Fruit fly (Drosophila melanogaster): ENCODE data around the gene COX8.

DNA sequence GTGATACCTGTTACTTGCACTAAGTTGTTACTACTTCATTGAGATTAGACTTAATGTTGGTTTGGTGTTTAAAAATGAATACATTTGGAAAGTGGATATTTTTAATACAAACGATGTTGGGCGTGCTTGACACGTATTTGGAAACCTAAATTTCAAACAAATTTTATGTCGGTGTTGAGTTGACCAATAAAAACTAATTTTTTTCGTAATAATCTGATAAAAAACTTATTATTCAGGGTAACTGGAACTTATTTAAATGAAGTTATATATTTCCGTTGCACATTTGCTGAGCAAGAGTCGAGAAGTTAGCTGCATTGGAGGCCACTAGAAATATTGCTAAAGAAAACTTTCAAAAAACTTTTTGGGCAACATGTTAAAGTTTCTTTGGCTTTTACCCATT is 2.8 kb upstream of the COX8 start, which contains the start of gene CG33290:
- no peak for TF ChIP-seq fkh (GFP tag; optimal IDR thresholded peaks at IDR 0.05)
- TF ChIP-seq cyc (GFP tag; optimal IDR thresholded peaks at IDR 0.05) = no peak
- no peak for TF ChIP-seq Ets96B (tag; optimal IDR thresholded peaks at IDR 0.05)
- TF ChIP-seq CG8319 (GFP tag; optimal IDR thresholded peaks at IDR 0.05) = no peak
- no peak for TF ChIP-seq Eip93F (GFP tag; optimal IDR thresholded peaks at IDR 0.05)
- no peak for TF ChIP-seq CG3919 (GFP tag; optimal IDR thresholded peaks at IDR 0.05)
- TF ChIP-seq Eip78C (GFP tag) = no peak
- TF ChIP-seq Met (GFP tag; optimal IDR thresholded peaks at IDR 0.05) = no peak
